Worm (Caenorhabditis elegans) whole organism, L2 larva: ENCODE measurements around the gene abu-7.
A peak's percentile ranks its signal among the peaks of the same experiment; 100 is the strongest.

Source experiments
- C34F6.9 ChIP-seq: fragments of 150-350 bp; optimal IDR thresholded peaks from 2 replicates; lab custom pipeline; 2014; ENCODE audit warnings: missing biosample characterization, missing genetic modification characterization
- F13H6.1 ChIP-seq: sonication (generic microtip); optimal IDR thresholded peaks from 2 replicates; lab custom pipeline; 2016; ENCODE audit warnings: missing genetic modification characterization, missing compliant biosample characterization
- R02D3.7 ChIP-seq: fragments of 150-350 bp; optimal IDR thresholded peaks from 2 replicates; lab custom pipeline; 2014; ENCODE audit warnings: missing biosample characterization, missing genetic modification characterization
- ZK546.5 ChIP-seq: sonication (generic microtip); optimal IDR thresholded peaks from 2 replicates; lab custom pipeline; 2017; ENCODE audit warnings: missing biosample characterization, missing genetic modification characterization
- alr-1 ChIP-seq: fragments of 150-350 bp; optimal IDR thresholded peaks from 2 replicates; lab custom pipeline; 2014; ENCODE audit warnings: missing biosample characterization, missing genetic modification characterization
- aly-2 ChIP-seq: fragments of 150-350 bp; optimal IDR thresholded peaks from 2 replicates; lab custom pipeline; 2014; ENCODE audit warnings: missing biosample characterization, missing genetic modification characterization
- ceh-82 ChIP-seq: fragments of 150-350 bp; optimal IDR thresholded peaks from 2 replicates; lab custom pipeline; 2014; ENCODE audit warnings: missing biosample characterization, missing genetic modification characterization
- crh-2 ChIP-seq: sonication (generic microtip); optimal IDR thresholded peaks from 2 replicates; lab custom pipeline; 2017; ENCODE audit warnings: missing biosample characterization, missing genetic modification characterization
- dmd-4 ChIP-seq: sonication (generic microtip); optimal IDR thresholded peaks from 2 replicates; lab custom pipeline; 2017; ENCODE audit warnings: missing biosample characterization, missing genetic modification characterization
- egl-27 ChIP-seq: sonication (generic microtip); optimal IDR thresholded peaks from 3 replicates; lab custom pipeline; 2017; ENCODE audit warnings: missing biosample characterization, missing genetic modification reagents, missing genetic modification characterization
- elt-3 ChIP-seq: sonication (generic microtip); optimal IDR thresholded peaks from 2 replicates; lab custom pipeline; 2017; ENCODE audit warnings: missing biosample characterization, missing genetic modification characterization
- fos-1 ChIP-seq: fragments of 150-350 bp; optimal IDR thresholded peaks from 2 replicates; lab custom pipeline; 2014; ENCODE audit warnings: missing biosample characterization, missing genetic modification characterization
- gmeb-1 ChIP-seq: fragments of 150-350 bp; optimal IDR thresholded peaks from 2 replicates; lab custom pipeline; 2014; ENCODE audit warnings: missing biosample characterization, missing genetic modification characterization
- lin-11 ChIP-seq: fragments of 150-350 bp; sonication (generic microtip); optimal IDR thresholded peaks from 2 replicates; lab custom pipeline; 2014; ENCODE audit warnings: missing biosample characterization, missing genetic modification characterization, inconsistent platforms, mixed read lengths
- lin-13 ChIP-seq: fragments of 150-350 bp; optimal IDR thresholded peaks from 2 replicates; lab custom pipeline; 2014; ENCODE audit warnings: missing biosample characterization, missing genetic modification reagents, missing genetic modification characterization
- lsy-2 ChIP-seq, 2 experiments: fragments of 150-350 bp in 1 of 2; sonication (generic microtip) in 1 of 2; optimal IDR thresholded peaks; 2 replicates each; lab custom pipeline; 2014 to 2017; ENCODE audit warnings: missing biosample characterization in 2 of 2, missing genetic modification characterization in 2 of 2
- mdl-1 ChIP-seq, 2 experiments: fragments of 150-350 bp in 1 of 2; sonication (generic microtip) in 1 of 2; optimal IDR thresholded peaks; 2 replicates each; lab custom pipeline; 2017; ENCODE audit warnings: missing biosample characterization in 2 of 2, missing genetic modification characterization in 2 of 2
- nhr-10 ChIP-seq: sonication (generic microtip); optimal IDR thresholded peaks from 2 replicates; lab custom pipeline; 2017; ENCODE audit warnings: missing biosample characterization, missing genetic modification characterization
- nhr-11 ChIP-seq: fragments of 150-350 bp; optimal IDR thresholded peaks from 2 replicates; lab custom pipeline; 2014; ENCODE audit warnings: missing biosample characterization, missing genetic modification characterization
- nhr-12 ChIP-seq: fragments of 150-350 bp; optimal IDR thresholded peaks from 2 replicates; lab custom pipeline; 2014; ENCODE audit warnings: missing biosample characterization, missing genetic modification characterization
- nhr-129 ChIP-seq: fragments of 150-350 bp; optimal IDR thresholded peaks from 2 replicates; lab custom pipeline; 2014; ENCODE audit warnings: missing biosample characterization, missing genetic modification characterization
- nhr-23 ChIP-seq: fragments of 150-350 bp; optimal IDR thresholded peaks from 2 replicates; lab custom pipeline; 2014; ENCODE audit warnings: missing biosample characterization, missing genetic modification reagents, missing genetic modification characterization
- nhr-237 ChIP-seq: fragments of 150-350 bp; optimal IDR thresholded peaks from 2 replicates; lab custom pipeline; 2014; ENCODE audit warnings: missing biosample characterization, missing genetic modification characterization
- nhr-25 ChIP-seq: fragments of 150-350 bp; sonication (generic microtip); optimal IDR thresholded peaks from 3 replicates; lab custom pipeline; 2014; ENCODE audit warnings: missing biosample characterization, missing genetic modification characterization
- nhr-6 ChIP-seq: fragments of 150-350 bp; optimal IDR thresholded peaks from 2 replicates; lab custom pipeline; 2014; ENCODE audit warnings: missing biosample characterization, missing genetic modification characterization
- peb-1 ChIP-seq: fragments of 150-350 bp; optimal IDR thresholded peaks from 2 replicates; lab custom pipeline; 2014; ENCODE audit warnings: missing biosample characterization, missing genetic modification characterization
- sem-4 ChIP-seq: fragments of 150-350 bp; optimal IDR thresholded peaks from 2 replicates; lab custom pipeline; 2014; ENCODE audit warnings: missing biosample characterization, missing genetic modification reagents, missing genetic modification characterization
- skn-1 ChIP-seq: sonication (generic microtip); optimal IDR thresholded peaks from 2 replicates; lab custom pipeline; 2017; ENCODE audit warnings: missing biosample characterization, missing genetic modification characterization
- sma-3 ChIP-seq: sonication (generic microtip); optimal IDR thresholded peaks from 2 replicates; lab custom pipeline; 2016; ENCODE audit warnings: missing genetic modification reagents, missing genetic modification characterization, missing compliant biosample characterization
- sma-9 ChIP-seq, 2 experiments: fragments of 150-350 bp in 1 of 2; sonication (generic microtip) in 1 of 2; optimal IDR thresholded peaks; 2 replicates each; lab custom pipeline; 2014 to 2016; ENCODE audit warnings: missing genetic modification characterization in 2 of 2, mild to moderate bottlenecking in 1 of 2, missing biosample characterization in 1 of 2, missing compliant biosample characterization in 1 of 2, missing genetic modification reagents in 1 of 2, moderate library complexity in 1 of 2
- snpc-4 ChIP-seq: fragments of 150-350 bp; optimal IDR thresholded peaks from 2 replicates; lab custom pipeline; 2014; ENCODE audit warnings: missing biosample characterization, missing genetic modification characterization
- unc-39 ChIP-seq: fragments of 150-350 bp; optimal IDR thresholded peaks from 2 replicates; lab custom pipeline; 2014; ENCODE audit warnings: missing biosample characterization, missing genetic modification characterization
- unc-55 ChIP-seq: fragments of 150-350 bp; sonication (generic microtip); optimal IDR thresholded peaks from 3 replicates; lab custom pipeline; 2014; ENCODE audit warnings: missing biosample characterization, missing genetic modification reagents, missing genetic modification characterization
- unc-62 ChIP-seq: fragments of 150-350 bp; optimal IDR thresholded peaks from 2 replicates; lab custom pipeline; 2014; ENCODE audit warnings: missing biosample characterization, missing genetic modification reagents, missing genetic modification characterization
- ztf-1 ChIP-seq: fragments of 200-800 bp; sonication (Bioruptor generic); conservative IDR thresholded peaks from 2 replicates; pipeline ENCODE4 v1.3.6; 2022; ENCODE audit warnings: missing genetic modification characterization, missing compliant biosample characterization
- ztf-11 ChIP-seq: sonication (generic microtip); optimal IDR thresholded peaks from 2 replicates; lab custom pipeline; 2017; ENCODE audit warnings: missing biosample characterization, missing genetic modification characterization
- ztf-4 ChIP-seq: fragments of 150-350 bp; optimal IDR thresholded peaks from 2 replicates; lab custom pipeline; 2014; ENCODE audit warnings: missing biosample characterization, missing genetic modification characterization

The abu-7 gene

DNA sequence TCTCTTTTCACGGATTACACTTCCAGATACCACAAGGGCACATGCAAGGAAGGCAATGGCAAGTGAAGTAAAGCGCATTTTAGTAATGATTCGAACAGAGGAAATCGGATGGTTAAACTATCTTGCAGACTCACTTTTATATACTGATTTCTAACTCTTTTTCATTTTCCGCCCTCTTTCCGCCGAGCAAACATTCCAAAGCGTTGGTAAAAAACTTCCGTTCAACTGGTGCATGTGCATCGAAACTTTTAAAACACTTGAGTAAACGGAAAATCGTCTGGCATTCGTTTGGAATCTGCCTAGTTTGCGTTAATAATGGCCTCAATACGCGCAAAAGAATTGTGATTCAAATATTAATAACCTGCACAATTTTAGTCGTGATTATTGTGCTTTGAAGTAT is at the start of gene abu-7:
Gene abu-7, minus strand, starts transcription at position 101 of the 400 bp plus-strand sequence.
- TF ChIP-seq nhr-10 (tag; lab: Kevin White, UChicago): no peak
- no peak for TF ChIP-seq nhr-25 (tag; lab: Kevin White, UChicago)
- no peak for TF ChIP-seq fos-1 (tag; lab: Kevin White, UChicago)
- no peak for TF ChIP-seq nhr-129 (tag; lab: Kevin White, UChicago)
- no peak for TF ChIP-seq elt-3 (tag; lab: Kevin White, UChicago)
- TF ChIP-seq ztf-11: no peak
- no peak for TF ChIP-seq peb-1
- no peak for TF ChIP-seq sem-4
- TF ChIP-seq ceh-82 (tag; lab: Kevin White, UChicago): no peak
- no peak for TF ChIP-seq lsy-2 (tag; optimal IDR thresholded peaks at IDR 0.05; lab: Kevin White, UChicago)
- no peak for TF ChIP-seq snpc-4 (tag; lab: Kevin White, UChicago)
- TF ChIP-seq dmd-4 (tag; lab: Kevin White, UChicago): no peak
- no peak for TF ChIP-seq sma-9 (GFP tag; optimal IDR thresholded peaks at IDR 0.05; lab: Kevin White, UChicago)
- no peak for TF ChIP-seq sma-9 (tag; optimal IDR thresholded peaks at IDR 0.05; lab: Kevin White, UChicago)
- no peak for TF ChIP-seq crh-2 (tag; lab: Kevin White, UChicago)
- no peak for TF ChIP-seq nhr-237 (tag; lab: Kevin White, UChicago)
- TF ChIP-seq aly-2: no peak
- TF ChIP-seq alr-1 (tag; lab: Kevin White, UChicago): no peak
- no peak for TF ChIP-seq sma-3 (GFP tag; lab: Kevin White, UChicago)
- TF ChIP-seq nhr-11 (tag; lab: Kevin White, UChicago): no peak

DNA sequence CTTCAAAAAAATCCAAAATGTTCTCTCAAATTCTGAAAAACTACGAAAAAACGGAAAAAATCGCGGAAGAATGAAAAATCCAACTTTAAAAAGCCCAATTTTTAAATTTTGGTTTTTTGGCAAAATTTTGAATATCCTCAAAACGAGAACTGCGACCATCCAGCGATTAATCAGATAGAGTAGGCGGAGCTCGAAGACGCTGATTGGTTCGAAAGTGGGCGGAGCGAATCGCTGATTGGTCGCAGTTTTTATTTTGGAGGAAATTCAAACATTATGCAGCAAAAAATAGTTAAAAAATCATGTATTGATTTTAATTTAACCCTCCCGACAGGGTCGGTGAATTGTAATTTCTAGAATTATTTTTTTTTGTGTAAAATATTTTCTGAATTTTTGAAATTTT is 49.1 kb upstream of the abu-7 start:
- TF ChIP-seq unc-39 (tag; lab: Kevin White, UChicago) (no peak), sma-3 (GFP tag; lab: Kevin White, UChicago) (no peak), nhr-23 (tag; lab: Kevin White, UChicago) (no peak), unc-55 (GFP tag; lab: Kevin White, UChicago) (no peak), ztf-4 (tag; lab: Kevin White, UChicago) (no peak), mdl-1 (tag; optimal IDR thresholded peaks at IDR 0.05; lab: Kevin White, UChicago) (no peak), F13H6.1 (tag; lab: Kevin White, UChicago) (no peak), peb-1 (no peak), elt-3 (tag; lab: Kevin White, UChicago) (no peak), unc-62 (no peak), R02D3.7 (tag; lab: Kevin White, UChicago) (no peak)

DNA sequence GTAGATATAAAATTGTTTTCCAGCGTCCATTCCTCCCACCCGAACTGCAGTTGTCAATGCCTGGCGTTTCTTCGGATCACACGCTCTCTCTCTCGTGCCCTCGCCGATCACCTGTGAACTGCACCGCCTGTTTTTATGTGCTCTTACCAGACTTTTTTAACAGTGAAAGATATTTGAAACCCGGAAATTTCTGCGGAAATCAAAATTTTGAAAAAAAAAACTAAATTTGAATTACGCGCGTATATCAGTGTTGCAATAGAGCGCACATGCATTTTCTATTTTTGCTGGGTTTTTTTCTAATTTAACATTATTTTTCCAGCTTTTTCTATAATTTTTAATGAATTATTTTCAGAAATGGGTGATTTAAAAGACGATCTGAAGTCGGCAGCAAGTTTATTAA is 39.5 kb upstream of the abu-7 start, which contains the start of gene ttc-37:
Gene ttc-37, plus strand, starts transcription at position 349 of the 400 bp plus-strand sequence.
- TF ChIP-seq sma-3 (GFP tag; lab: Kevin White, UChicago): peak; percentile 54
- TF ChIP-seq sem-4: no peak
- peak; percentile 36 for TF ChIP-seq nhr-25 (tag; lab: Kevin White, UChicago)
- TF ChIP-seq lsy-2 (tag; optimal IDR thresholded peaks at IDR 0.05; lab: Kevin White, UChicago): peak; percentile 33 to 82
- peak; percentile 79 for TF ChIP-seq C34F6.9 (tag; lab: Kevin White, UChicago)
- peak; percentile 6 for TF ChIP-seq lin-13 (GFP tag; lab: Kevin White, UChicago)
- no peak for TF ChIP-seq elt-3 (tag; lab: Kevin White, UChicago)
- no peak for TF ChIP-seq skn-1 (tag; lab: Kevin White, UChicago)
- peak; percentile 17 for TF ChIP-seq fos-1 (tag; lab: Kevin White, UChicago)
- TF ChIP-seq dmd-4 (tag; lab: Kevin White, UChicago): no peak
- TF ChIP-seq egl-27: peak; percentile 13
- no peak for TF ChIP-seq aly-2
- peak; percentile 99 for TF ChIP-seq gmeb-1
- peak; percentile 22 for TF ChIP-seq nhr-129 (tag; lab: Kevin White, UChicago)
- no peak for TF ChIP-seq nhr-6 (tag; lab: Kevin White, UChicago)
- peak; percentile 89 for TF ChIP-seq unc-55 (GFP tag; lab: Kevin White, UChicago)
- TF ChIP-seq crh-2 (tag; lab: Kevin White, UChicago): peak; percentile 55
- TF ChIP-seq R02D3.7 (tag; lab: Kevin White, UChicago): no peak
- peak; percentile 53 for TF ChIP-seq F13H6.1 (tag; lab: Kevin White, UChicago)

DNA sequence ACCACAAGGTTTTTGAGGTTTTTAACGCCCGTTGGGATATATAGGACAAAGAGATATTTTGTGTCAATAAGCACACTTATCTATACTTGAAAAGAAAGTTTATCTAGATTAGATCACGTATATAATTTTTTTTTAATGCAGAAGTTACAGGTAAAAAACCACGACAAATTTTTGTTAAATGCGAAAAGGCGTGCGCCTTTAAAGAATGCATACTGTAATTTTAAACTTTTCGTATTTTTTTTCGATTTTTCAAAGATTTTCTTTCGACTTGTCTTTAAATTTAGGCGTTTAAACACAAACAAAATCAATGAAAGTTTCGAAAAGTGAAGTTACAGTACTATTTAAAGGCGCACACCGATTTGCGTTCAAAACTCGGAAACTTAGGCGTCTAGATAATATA is 39.1 kb upstream of the abu-7 start:
- TF ChIP-seq ztf-4 (tag; lab: Kevin White, UChicago) (no peak), ztf-1 (GFP tag; lab: Robert Waterston, UW) (no peak), egl-27 (no peak), crh-2 (tag; lab: Kevin White, UChicago) (no peak), unc-62 (no peak), lin-11 (tag; lab: Kevin White, UChicago) (no peak), fos-1 (tag; lab: Kevin White, UChicago) (no peak), ZK546.5 (no peak), F13H6.1 (tag; lab: Kevin White, UChicago) (no peak), nhr-12 (tag; lab: Kevin White, UChicago) (no peak), mdl-1 (tag; optimal IDR thresholded peaks at IDR 0.05; lab: Kevin White, UChicago) (no peak)
